Fruit fly (Drosophila melanogaster) whole organism: ENCODE data around the gene Hsp27.

ENCODE experiments used
- CG8478 ChIP-seq: fragments of >200 bp; optimal IDR thresholded peaks from 2 replicates; lab custom pipeline; 2018; ENCODE audit warnings: inconsistent platforms
- Dll ChIP-seq: fragments of >200 bp; optimal IDR thresholded peaks from 2 replicates; lab custom pipeline; 2017
- EcR ChIP-seq, 2 experiments: fragments of >200 bp; optimal IDR thresholded peaks; 2 replicates each; lab custom pipeline; 2017; ENCODE audit warnings: missing biosample characterization in 2 of 2, missing genetic modification characterization in 2 of 2, missing genetic modification reagents in 2 of 2
- pan ChIP-seq: fragments of >200 bp; optimal IDR thresholded peaks from 2 replicates; lab custom pipeline; 2017
- psq ChIP-seq: fragments of >200 bp; optimal IDR thresholded peaks from 2 replicates; lab custom pipeline; 2017
- usp ChIP-seq: fragments of >200 bp; optimal IDR thresholded peaks from 2 replicates; lab custom pipeline; 2017; ENCODE audit warnings: missing biosample characterization, missing genetic modification characterization, mixed read lengths

The Hsp27 gene

DNA sequence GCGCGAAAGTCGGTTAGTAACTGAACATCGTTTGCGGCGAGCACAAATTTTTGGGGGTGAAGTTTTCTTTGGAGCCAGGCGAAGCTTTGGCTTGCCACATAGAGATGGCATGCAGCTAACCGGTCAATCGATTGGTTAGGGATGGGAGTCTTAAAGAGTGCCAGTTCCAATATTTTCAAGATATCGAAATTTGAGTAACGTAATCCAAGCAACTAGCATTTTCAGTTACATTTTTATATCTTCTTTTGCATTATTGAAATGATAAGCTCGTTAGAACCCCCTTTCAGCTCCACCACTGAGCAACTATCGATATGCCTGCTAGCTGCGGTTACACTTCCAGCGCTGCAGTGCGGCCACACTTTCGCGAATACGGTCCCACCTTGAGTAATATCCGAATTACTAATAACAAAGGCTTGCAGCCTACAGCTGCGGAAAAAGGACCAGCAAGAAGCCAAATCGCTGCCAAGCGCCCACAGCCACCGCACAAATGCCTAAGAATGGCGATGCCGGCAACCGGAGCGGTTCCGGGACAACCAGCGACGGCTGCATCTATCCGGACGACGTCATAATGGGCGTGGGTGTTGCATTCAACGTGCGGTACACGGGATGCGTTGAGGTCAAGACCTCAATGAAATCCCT lies 42.9 kb downstream of the Hsp27 start, which contains the start of the genes Atat and Shc:
Atat (minus strand) TSS at position 103 of the 639 bp plus-strand sequence.
Shc (plus strand) TSS at position 355 of the 639 bp plus-strand sequence.
- TF ChIP-seq usp (GFP tag; lab: Kevin White, UChicago) (no peak), pan (lab: Kevin White, UChicago) (no peak), psq (lab: Kevin White, UChicago) (no peak), EcR (GFP tag; optimal IDR thresholded peaks at IDR 0.05; lab: Kevin White, UChicago) (no peak), Dll (lab: Kevin White, UChicago) (no peak), CG8478 (lab: Kevin White, UChicago) (no peak)

DNA sequence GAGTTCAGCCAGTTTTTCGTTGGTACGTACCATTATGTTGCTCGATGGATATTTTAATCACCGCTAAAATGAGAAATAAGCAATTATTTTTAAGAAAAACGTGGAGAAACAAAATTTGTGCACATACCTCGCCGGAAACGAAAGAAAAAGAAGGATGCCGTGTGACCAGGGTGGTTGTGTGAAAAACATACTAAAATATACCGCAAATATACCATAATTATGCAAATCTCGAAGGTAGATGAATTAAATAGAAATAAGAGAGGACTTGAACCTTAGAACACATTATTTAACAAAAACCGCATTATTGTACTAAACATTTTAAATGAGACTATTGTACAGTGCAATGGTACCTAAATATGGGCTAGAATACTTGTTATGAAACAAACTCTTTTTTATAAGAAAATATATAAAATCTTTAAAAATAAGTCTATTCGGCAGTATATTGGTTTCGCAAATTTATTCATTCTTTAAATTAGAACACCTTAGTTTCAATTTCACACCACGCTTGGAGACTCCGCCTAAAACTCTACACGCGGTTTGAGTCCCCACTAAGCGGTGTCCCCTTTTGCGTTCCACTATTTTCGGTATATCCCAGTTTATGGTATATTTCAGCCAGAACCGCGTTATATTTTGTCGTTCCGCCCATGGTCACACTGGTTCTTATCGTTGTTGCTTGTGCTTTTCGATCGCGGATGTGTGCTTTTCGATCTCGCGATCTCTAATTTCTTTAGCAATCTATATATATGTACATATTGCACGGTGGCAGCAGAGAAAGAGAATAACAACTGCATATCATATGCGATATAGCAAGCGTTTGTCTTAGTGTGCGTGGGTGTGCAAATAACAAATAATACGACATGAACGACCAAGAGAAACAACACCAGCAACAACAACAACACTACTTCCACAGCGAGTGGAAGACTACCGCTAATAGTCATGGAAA lies 46.1 kb downstream of the Hsp27 start, which contains the start of the genes RpS17 and MTF-1:
RpS17 (minus strand) TSS at position 157 of the 943 bp plus-strand sequence.
MTF-1 (plus strand) TSS at position 648 of the 943 bp plus-strand sequence.
- no peak for TF ChIP-seq pan (lab: Kevin White, UChicago)
- no peak for TF ChIP-seq Dll (lab: Kevin White, UChicago)
- no peak for TF ChIP-seq EcR (GFP tag; optimal IDR thresholded peaks at IDR 0.05; lab: Kevin White, UChicago)
- no peak for TF ChIP-seq psq (lab: Kevin White, UChicago)
- no peak for TF ChIP-seq CG8478 (lab: Kevin White, UChicago)
- TF ChIP-seq usp (GFP tag; lab: Kevin White, UChicago), result no peak

- TF ChIP-seq CG8478 (lab: Kevin White, UChicago), result no peak
- TF ChIP-seq psq (lab: Kevin White, UChicago), result no peak
- TF ChIP-seq pan (lab: Kevin White, UChicago), result no peak
- no peak for TF ChIP-seq EcR (GFP tag; optimal IDR thresholded peaks at IDR 0.05; lab: Kevin White, UChicago)
- TF ChIP-seq Dll (lab: Kevin White, UChicago), result no peak
- no peak for TF ChIP-seq usp (GFP tag; lab: Kevin White, UChicago)
These were observed 46.7 kb downstream of the Hsp27 start for dm6 chr3L:9430608-9430952.

DNA sequence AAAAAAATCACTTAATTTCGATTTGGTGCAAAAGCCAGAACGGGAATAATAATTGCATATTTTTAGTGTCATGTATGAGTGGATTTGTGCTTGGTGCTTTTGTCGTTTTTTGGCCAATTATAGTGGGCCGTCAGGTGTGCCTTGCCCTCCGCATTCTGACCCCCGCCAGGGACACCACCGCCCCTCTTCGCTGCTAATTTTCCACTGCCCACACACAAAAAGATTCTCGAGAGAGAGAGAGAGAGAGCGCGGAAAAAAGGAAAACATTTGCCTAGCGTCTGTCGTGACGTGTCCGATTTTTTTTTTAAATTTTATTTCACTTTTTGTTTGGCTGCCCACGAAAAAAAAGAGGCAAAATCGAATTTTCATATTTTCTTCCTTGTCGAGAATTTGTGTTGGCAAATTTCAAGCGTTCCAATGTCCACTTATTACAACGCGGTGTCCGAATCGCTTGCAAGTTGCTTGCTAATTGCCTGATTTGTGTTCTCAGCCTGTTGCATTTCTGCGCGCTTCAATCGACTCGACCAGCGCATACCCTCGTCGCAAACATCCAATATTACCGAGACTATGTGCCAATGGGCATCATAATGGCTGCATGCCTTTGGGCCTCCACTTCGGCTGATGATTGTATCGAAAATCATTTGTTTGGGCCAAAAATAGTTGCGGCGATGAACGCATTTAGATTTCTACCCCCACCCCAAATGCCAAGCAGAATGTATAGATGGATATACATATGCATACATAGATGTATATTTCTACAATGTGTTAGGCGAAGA lies 48.2 kb downstream of the Hsp27 start:
- TF ChIP-seq psq (lab: Kevin White, UChicago) (no peak), pan (lab: Kevin White, UChicago) (peak; percentile 4)

dm6 chr3L:9432810-9433587 lies 49.1 kb downstream of the Hsp27 start:
- TF ChIP-seq Dll (lab: Kevin White, UChicago) (no peak), usp (GFP tag; lab: Kevin White, UChicago) (no peak), CG8478 (lab: Kevin White, UChicago) (no peak), pan (lab: Kevin White, UChicago) (no peak), EcR (GFP tag; optimal IDR thresholded peaks at IDR 0.05; lab: Kevin White, UChicago) (no peak), psq (lab: Kevin White, UChicago) (no peak)
